Fruit fly (Drosophila melanogaster) whole organism, prepupa: ENCODE measurements around the gene CG14984.
A peak's percentile ranks its signal among the peaks of the same experiment; 100 is the strongest.

Experiments used
- Blimp-1 ChIP-seq: fragments of 200-800 bp; sonication (Bioruptor generic); optimal IDR thresholded peaks from 3 replicates; lab custom pipeline; 2017; ENCODE audit warnings: missing biosample characterization, missing genetic modification characterization, mild to moderate bottlenecking, moderate library complexity, missing genetic modification reagents
- CG10669 ChIP-seq: fragments of 200-800 bp; sonication (Bioruptor generic); optimal IDR thresholded peaks from 3 replicates; lab custom pipeline; 2018; ENCODE audit warnings: missing biosample characterization, mild to moderate bottlenecking, missing genetic modification characterization, moderate library complexity
- CG11762 ChIP-seq: fragments of 200-800 bp; sonication (Bioruptor generic); optimal IDR thresholded peaks from 3 replicates; lab custom pipeline; 2016; ENCODE audit warnings: missing biosample characterization, missing genetic modification characterization; ENCODE audit not compliant: insufficient read depth
- CG11902 ChIP-seq: fragments of 200-800 bp; sonication (Bioruptor generic); optimal IDR thresholded peaks from 3 replicates; lab custom pipeline; 2016; ENCODE audit warnings: missing biosample characterization, missing genetic modification characterization
- CG15336 ChIP-seq: fragments of 200-800 bp; sonication (Bioruptor generic); IDR thresholded peaks from 2 replicates; pipeline ENCODE4 v1.3.6; 2022; ENCODE audit warnings: missing biosample characterization, missing genetic modification characterization
- CG1621 ChIP-seq: fragments of 200-800 bp; sonication (Bioruptor generic); optimal IDR thresholded peaks from 3 replicates; lab custom pipeline; 2018; ENCODE audit warnings: missing biosample characterization, mild to moderate bottlenecking, missing genetic modification characterization
- CG31627 ChIP-seq: fragments of 200-800 bp; sonication (Bioruptor generic); optimal IDR thresholded peaks from 3 replicates; lab custom pipeline; 2016; ENCODE audit warnings: missing biosample characterization, missing genetic modification characterization
- CG32006 ChIP-seq: fragments of 200-800 bp; sonication (Bioruptor generic); optimal IDR thresholded peaks from 3 replicates; lab custom pipeline; 2017; ENCODE audit warnings: missing biosample characterization, mild to moderate bottlenecking, missing genetic modification characterization
- CG34406 ChIP-seq: fragments of 200-800 bp; sonication (Bioruptor generic); optimal IDR thresholded peaks from 3 replicates; lab custom pipeline; 2016; ENCODE audit warnings: missing biosample characterization, missing genetic modification characterization
- CG3919 ChIP-seq: fragments of 200-800 bp; sonication (Bioruptor generic); optimal IDR thresholded peaks from 3 replicates; lab custom pipeline; 2016; ENCODE audit warnings: missing biosample characterization, missing genetic modification characterization
- CG6163 ChIP-seq: fragments of 200-800 bp; sonication (Bioruptor generic); IDR thresholded peaks from 3 replicates; pipeline ENCODE4 v1.3.6; 2022; ENCODE audit warnings: missing biosample characterization, missing genetic modification characterization
- CG6276 ChIP-seq: fragments of 200-800 bp; sonication (Bioruptor generic); optimal IDR thresholded peaks from 2 replicates; lab custom pipeline; 2017; ENCODE audit warnings: missing biosample characterization, mild to moderate bottlenecking, missing genetic modification characterization
- CG6792 ChIP-seq: fragments of 200-800 bp; sonication (Bioruptor generic); optimal IDR thresholded peaks from 3 replicates; lab custom pipeline; 2016; ENCODE audit warnings: missing biosample characterization, missing genetic modification characterization
- CG6808 ChIP-seq: fragments of 200-800 bp; sonication (Bioruptor generic); optimal IDR thresholded peaks from 3 replicates; lab custom pipeline; 2017; ENCODE audit warnings: missing biosample characterization, missing genetic modification characterization, mild to moderate bottlenecking, moderate library complexity, missing genetic modification reagents
- CG7368 ChIP-seq: fragments of 200-800 bp; sonication (Bioruptor generic); optimal IDR thresholded peaks from 3 replicates; lab custom pipeline; 2016; ENCODE audit warnings: missing biosample characterization, missing genetic modification characterization
- CG8119 ChIP-seq: fragments of 200-800 bp; sonication (Bioruptor generic); IDR thresholded peaks from 3 replicates; pipeline ENCODE4 v1.3.6; 2022; ENCODE audit warnings: missing biosample characterization, missing genetic modification characterization
- CG8319 ChIP-seq: fragments of 200-800 bp; sonication (Bioruptor generic); optimal IDR thresholded peaks from 3 replicates; lab custom pipeline; 2016; ENCODE audit warnings: missing biosample characterization, missing genetic modification characterization
- CG9139 ChIP-seq: fragments of 200-800 bp; sonication (Bioruptor generic); optimal IDR thresholded peaks from 3 replicates; lab custom pipeline; 2017; ENCODE audit warnings: missing biosample characterization, mild to moderate bottlenecking, missing genetic modification characterization
- Eip75B ChIP-seq: fragments of 200-800 bp; sonication (Bioruptor generic); optimal IDR thresholded peaks from 3 replicates; lab custom pipeline; 2016; ENCODE audit warnings: missing biosample characterization, missing genetic modification characterization
- Eip78C ChIP-seq: fragments of 200-800 bp; sonication (Bioruptor generic); peaks from one replicate; lab custom pipeline; 2016; ENCODE audit warnings: missing biosample characterization, missing genetic modification characterization
- Eip93F ChIP-seq: fragments of 200-800 bp; sonication (Bioruptor generic); optimal IDR thresholded peaks from 2 replicates; lab custom pipeline; 2016; ENCODE audit warnings: missing biosample characterization, mild to moderate bottlenecking, missing genetic modification characterization
- Ets96B ChIP-seq: fragments of 200-800 bp; optimal IDR thresholded peaks from 2 replicates; lab custom pipeline; 2019; ENCODE audit warnings: missing biosample characterization, mild to moderate bottlenecking, missing genetic modification characterization, moderate library complexity
- Gug ChIP-seq: fragments of 200-800 bp; sonication (Bioruptor generic); IDR thresholded peaks from 2 replicates; pipeline ENCODE4 v1.3.6; 2022; ENCODE audit warnings: missing biosample characterization, missing genetic modification characterization
- Hr39 ChIP-seq: fragments of 200-800 bp; sonication (Bioruptor generic); optimal IDR thresholded peaks from 2 replicates; lab custom pipeline; 2016; ENCODE audit warnings: missing biosample characterization, missing genetic modification characterization
- Hr4 ChIP-seq: fragments of 200-800 bp; sonication (Bioruptor generic); optimal IDR thresholded peaks from 3 replicates; lab custom pipeline; 2016; ENCODE audit warnings: missing biosample characterization, missing genetic modification characterization
- Lpt ChIP-seq: fragments of 200-800 bp; sonication (Bioruptor generic); optimal IDR thresholded peaks from 3 replicates; lab custom pipeline; 2016; ENCODE audit warnings: missing biosample characterization, missing genetic modification characterization
- Met ChIP-seq: fragments of 200-800 bp; sonication (Bioruptor generic); optimal IDR thresholded peaks from 3 replicates; lab custom pipeline; 2016; ENCODE audit warnings: missing biosample characterization, missing genetic modification characterization
- OdsH ChIP-seq: fragments of 200-800 bp; sonication (Bioruptor generic); optimal IDR thresholded peaks from 3 replicates; lab custom pipeline; 2016; ENCODE audit warnings: missing biosample characterization, missing genetic modification characterization
- Sox102F ChIP-seq: fragments of 200-800 bp; sonication (Bioruptor generic); optimal IDR thresholded peaks from 2 replicates; lab custom pipeline; 2016; ENCODE audit warnings: missing biosample characterization, mild to moderate bottlenecking, missing genetic modification characterization
- dac ChIP-seq: fragments of 200-800 bp; sonication (Bioruptor generic); optimal IDR thresholded peaks from 2 replicates; lab custom pipeline; 2017; ENCODE audit warnings: missing biosample characterization, mild to moderate bottlenecking, missing genetic modification characterization
- eg ChIP-seq: fragments of 200-800 bp; sonication (Bioruptor generic); IDR thresholded peaks from 3 replicates; pipeline ENCODE4 v1.3.6; 2022; ENCODE audit warnings: missing biosample characterization, missing genetic modification characterization
- esn ChIP-seq: fragments of 200-800 bp; sonication (Bioruptor generic); optimal IDR thresholded peaks from 2 replicates; lab custom pipeline; 2016; ENCODE audit warnings: missing biosample characterization, mild to moderate bottlenecking, missing genetic modification characterization, moderate library complexity
- fkh ChIP-seq: fragments of 200-800 bp; sonication (Bioruptor generic); optimal IDR thresholded peaks from 3 replicates; lab custom pipeline; 2017; ENCODE audit warnings: missing biosample characterization, mild to moderate bottlenecking, missing genetic modification characterization, moderate library complexity
- lz ChIP-seq: fragments of 200-800 bp; sonication (Bioruptor generic); optimal IDR thresholded peaks from 3 replicates; lab custom pipeline; 2016; ENCODE audit warnings: missing biosample characterization, missing genetic modification characterization
- spab ChIP-seq: fragments of 200-800 bp; sonication (Bioruptor generic); optimal IDR thresholded peaks from 2 replicates; lab custom pipeline; 2017; ENCODE audit warnings: missing biosample characterization, mild to moderate bottlenecking, missing genetic modification characterization, missing genetic modification reagents
- ss ChIP-seq, 2 experiments: fragments of 200-800 bp; sonication (Bioruptor generic); optimal IDR thresholded peaks; 2 replicates in 1 of 2; 3 replicates in 1 of 2; lab custom pipeline; 2017 to 2018; ENCODE audit warnings: mild to moderate bottlenecking in 2 of 2, missing biosample characterization in 2 of 2, missing genetic modification characterization in 2 of 2, moderate library complexity in 1 of 2
- topi ChIP-seq: fragments of 200-800 bp; sonication (Bioruptor generic); optimal IDR thresholded peaks from 3 replicates; lab custom pipeline; 2016; ENCODE audit warnings: missing biosample characterization, missing genetic modification characterization

CG14984 gene

DNA sequence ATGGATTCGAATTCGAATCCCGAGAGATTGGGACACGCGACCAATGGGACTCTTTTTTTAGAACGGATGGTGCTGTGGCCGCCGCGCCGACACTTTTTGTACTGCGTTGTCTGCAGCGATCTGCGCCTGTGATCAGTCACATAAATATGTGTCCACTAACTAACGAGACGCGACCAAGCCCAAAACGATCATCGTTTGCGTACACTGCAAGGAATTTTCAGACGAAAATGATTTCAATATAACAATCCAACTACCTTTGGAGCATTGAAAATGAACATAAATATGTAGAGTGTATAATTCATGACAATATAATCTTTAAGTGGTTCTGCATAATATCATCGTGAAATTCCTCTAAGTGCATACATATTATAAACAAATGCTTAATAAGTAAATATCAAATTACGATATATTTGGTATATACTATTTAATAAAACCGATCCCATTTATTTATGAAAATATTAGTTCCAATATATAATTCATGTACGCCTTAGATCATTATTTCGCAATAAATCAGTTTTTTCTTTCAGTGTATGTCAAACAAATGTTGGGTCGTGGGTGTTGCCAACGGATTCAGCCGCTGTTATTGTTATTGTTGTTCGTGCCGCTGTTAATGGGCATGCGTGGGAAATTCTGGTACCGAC is 16.7 kb downstream of the CG14984 start, which contains the start of gene Eip63F-1 (continued):
- TF ChIP-seq esn (GFP tag; lab: Kevin White, UChicago) (peak; percentile 27), dac (no peak), OdsH (peak; percentile 54), Gug (GFP tag; lab: Robert Waterston, UW) (peak; percentile 44; the same call in 1 of the 2 replicates), Blimp-1 (GFP tag; lab: Kevin White, UChicago) (no peak), CG31627 (GFP tag; lab: Kevin White, UChicago) (peak; percentile 12), Sox102F (no peak), fkh (GFP tag; lab: Kevin White, UChicago) (no peak), CG11762 (GFP tag; lab: Kevin White, UChicago) (no peak), Met (peak; percentile 19), CG11902 (GFP tag; lab: Kevin White, UChicago) (no peak), topi (no peak)

DNA sequence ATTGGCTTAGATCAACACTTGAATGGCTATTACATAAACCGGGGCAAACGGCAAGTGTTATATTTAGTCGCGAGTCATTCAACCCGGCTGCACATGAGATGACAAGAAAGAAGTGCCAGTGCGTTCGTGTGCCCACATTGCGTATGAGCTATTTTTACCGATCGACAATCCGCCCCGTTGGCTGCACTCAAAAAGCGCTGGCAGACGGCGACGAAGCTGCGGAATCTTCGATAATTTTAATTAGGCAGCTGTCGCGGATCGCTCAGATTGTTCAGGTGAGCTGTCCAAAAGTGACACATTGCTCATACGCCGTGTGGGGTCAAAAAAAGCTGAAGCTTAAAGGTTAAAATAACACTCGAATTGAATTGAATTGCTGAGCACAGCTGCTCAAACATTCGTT is 18.2 kb downstream of the CG14984 start:
- TF ChIP-seq CG32006 (peak; percentile 44), Hr4 (GFP tag; lab: Kevin White, UChicago) (peak; percentile 1), CG8319 (GFP tag; lab: Kevin White, UChicago) (no peak), ss (GFP tag; optimal IDR thresholded peaks at IDR 0.05; lab: Kevin White, UChicago) (no peak), Ets96B (no peak), spab (GFP tag; lab: Kevin White, UChicago) (no peak), CG1621 (tag; lab: Kevin White, UChicago) (no peak), lz (no peak), CG34406 (GFP tag; lab: Kevin White, UChicago) (no peak), CG6808 (GFP tag; lab: Kevin White, UChicago) (no peak), eg (GFP tag; lab: Robert Waterston, UW) (0 out of 3 replicates have a peak, but pooled peaks have one; percentile 20)

DNA sequence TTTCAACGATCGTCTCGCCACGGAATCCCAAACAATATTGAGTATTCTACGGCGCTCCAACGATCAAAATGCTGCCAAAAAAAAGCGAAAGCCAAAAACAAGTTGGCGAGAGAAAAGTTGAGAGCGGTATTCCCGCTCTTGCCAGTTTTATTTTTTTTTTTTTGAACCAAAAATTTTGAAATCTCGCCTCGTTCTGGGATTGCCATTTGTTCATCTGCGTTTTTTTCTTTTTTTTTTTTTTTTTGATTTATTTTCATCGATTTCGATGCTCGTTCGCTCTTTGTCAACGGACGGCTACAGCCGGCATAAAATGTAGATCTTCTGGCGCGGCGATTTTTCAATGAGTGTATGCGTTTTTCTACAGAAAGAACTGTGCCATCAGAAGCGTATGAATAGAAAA is 18.8 kb downstream of the CG14984 start:
- no peak for TF ChIP-seq Hr39 (GFP tag; lab: Kevin White, UChicago)
- no peak for TF ChIP-seq CG10669 (GFP tag; lab: Kevin White, UChicago)
- peak; percentile 4 for TF ChIP-seq Blimp-1 (GFP tag; lab: Kevin White, UChicago)
- TF ChIP-seq CG9139 (GFP tag; lab: Kevin White, UChicago), result no peak
- peak; percentile 86 for TF ChIP-seq eg (GFP tag; lab: Robert Waterston, UW)
- no peak for TF ChIP-seq Eip75B (GFP tag; lab: Kevin White, UChicago)
- peak; percentile 75 for TF ChIP-seq CG15336
- TF ChIP-seq CG6792, result no peak
- no peak for TF ChIP-seq CG32006
- no peak for TF ChIP-seq CG6808 (GFP tag; lab: Kevin White, UChicago)
- no peak for TF ChIP-seq CG11902 (GFP tag; lab: Kevin White, UChicago)
- peak; percentile 44 for TF ChIP-seq CG6276 (GFP tag; lab: Kevin White, UChicago)
- TF ChIP-seq spab (GFP tag; lab: Kevin White, UChicago), result no peak
- TF ChIP-seq Sox102F, result no peak
- peak; percentile 38 for TF ChIP-seq Eip93F (GFP tag; lab: Kevin White, UChicago)
- TF ChIP-seq CG3919 (GFP tag; lab: Kevin White, UChicago), result no peak
- TF ChIP-seq esn (GFP tag; lab: Kevin White, UChicago), result no peak
- TF ChIP-seq CG8119 (GFP tag; lab: Robert Waterston, UW), result peak; percentile 74
- TF ChIP-seq Eip78C (GFP tag; lab: Kevin White, UChicago), result peak; percentile 38
- no peak for TF ChIP-seq Lpt
- no peak for TF ChIP-seq CG7368 (GFP tag; lab: Kevin White, UChicago)
- TF ChIP-seq CG6163 (GFP tag; lab: Robert Waterston, UW), result peak; percentile 69
